Worm (Caenorhabditis elegans) whole organism, L4 larva: ENCODE results near the gene acdh-8.

Experiments used
- egl-43 ChIP-seq: fragments of 200-800 bp; sonication (Bioruptor generic); IDR thresholded peaks from 2 replicates; pipeline ENCODE4 v1.3.6; 2022; ENCODE audit warnings: missing genetic modification reagents, missing genetic modification characterization, missing compliant biosample characterization
- lsy-2 ChIP-seq, 2 experiments: fragments of 150-350 bp in 1 of 2; sonication (generic microtip) in 1 of 2; optimal IDR thresholded peaks; 2 replicates each; lab custom pipeline; 2014 to 2017; ENCODE audit warnings: missing biosample characterization in 2 of 2, missing genetic modification characterization in 2 of 2
- mdt-29 ChIP-seq: fragments of 200-800 bp; sonication (Bioruptor generic); IDR thresholded peaks from 2 replicates; pipeline ENCODE4 v1.3.6; 2022; ENCODE audit warnings: missing genetic modification reagents, missing genetic modification characterization, missing compliant biosample characterization
- nhr-111 ChIP-seq: fragments of 200-800 bp; sonication (Bioruptor generic); optimal IDR thresholded peaks from 2 replicates; lab custom pipeline; 2018; ENCODE audit warnings: mild to moderate bottlenecking, missing genetic modification characterization, missing compliant biosample characterization
- snpc-4 ChIP-seq: fragments of 150-350 bp; optimal IDR thresholded peaks from 2 replicates; lab custom pipeline; 2014; ENCODE audit warnings: missing biosample characterization, missing genetic modification characterization
- spr-1 ChIP-seq: sonication (generic microtip); optimal IDR thresholded peaks from 2 replicates; lab custom pipeline; 2016; ENCODE audit warnings: mild to moderate bottlenecking, missing genetic modification characterization, missing compliant biosample characterization
- unc-62 ChIP-seq, 3 experiments: fragments of 150-350 bp in 1 of 3; sonication (generic microtip); optimal IDR thresholded peaks in 2 of 3; peaks in 1 of 3; 1 replicate in 1 of 3; 2 replicates in 2 of 3; lab custom pipeline; 2014 to 2017; ENCODE audit warnings: missing biosample characterization in 3 of 3, missing genetic modification characterization in 3 of 3, missing genetic modification reagents in 3 of 3, missing genotype in 1 of 3
- ztf-11 ChIP-seq: fragments of 150-350 bp; optimal IDR thresholded peaks from 2 replicates; lab custom pipeline; 2014; ENCODE audit warnings: missing biosample characterization, missing genetic modification characterization

ce11 chrII:5819655-5820054 lies 25.4 kb downstream of the acdh-8 start:
- no peak for TF ChIP-seq unc-62 (GFP tag; optimal IDR thresholded peaks at IDR 0.05 in 1 of 2; lab: Kevin White, UChicago)
- TF ChIP-seq unc-62 (tag; optimal IDR thresholded peaks at IDR 0.05; lab: Kevin White, UChicago), result no peak
- no peak for TF ChIP-seq snpc-4 (tag; lab: Kevin White, UChicago)
- TF ChIP-seq lsy-2 (tag; optimal IDR thresholded peaks at IDR 0.05; lab: Kevin White, UChicago), result no peak
- no peak for TF ChIP-seq ztf-11
- TF ChIP-seq nhr-111, result no peak
- TF ChIP-seq mdt-29 (GFP tag; lab: Robert Waterston, UW), result no peak
- no peak for TF ChIP-seq spr-1
- TF ChIP-seq egl-43 (GFP tag; lab: Robert Waterston, UW), result no peak
